Fruit fly (Drosophila melanogaster) whole organism, embryonic: ENCODE results near the gene CG43055.
A peak's percentile ranks its signal among the peaks of the same experiment; 100 is the strongest.

Source experiments
- Abd-B ChIP-seq: fragments of 200-800 bp; sonication (Bioruptor generic); optimal IDR thresholded peaks from 2 replicates; lab custom pipeline; 2018; ENCODE audit warnings: missing biosample characterization, mild to moderate bottlenecking, missing genetic modification characterization, moderate library complexity
- Bdp1 ChIP-seq: fragments of 200-800 bp; sonication (Bioruptor generic); optimal IDR thresholded peaks from 3 replicates; lab custom pipeline; 2016; ENCODE audit warnings: missing biosample characterization, missing genetic modification characterization
- Bgb ChIP-seq: fragments of 200-800 bp; sonication (Bioruptor generic); IDR thresholded peaks from 2 replicates; pipeline ENCODE4 v1.3.6; 2022; ENCODE audit warnings: missing biosample characterization, missing genetic modification characterization; ENCODE audit not compliant: partially characterized antibody
- CG10321 ChIP-seq: fragments of 200-800 bp; sonication (Bioruptor generic); IDR thresholded peaks from 2 replicates; pipeline ENCODE4 v1.3.6; 2022; ENCODE audit warnings: missing biosample characterization, missing genetic modification characterization
- CG11093 ChIP-seq: fragments of 200-800 bp; sonication (Bioruptor generic); IDR thresholded peaks from 3 replicates; pipeline ENCODE4 v1.3.6; 2022; ENCODE audit warnings: missing biosample characterization, missing genetic modification characterization
- CG11247 ChIP-seq: fragments of 200-800 bp; sonication (Bioruptor generic); IDR thresholded peaks from 2 replicates; pipeline ENCODE4 v1.3.6; 2022; ENCODE audit warnings: missing biosample characterization, missing genetic modification characterization
- CG12236 ChIP-seq: fragments of 200-800 bp; sonication (Bioruptor generic); optimal IDR thresholded peaks from 2 replicates; lab custom pipeline; 2016; ENCODE audit warnings: missing biosample characterization, missing genetic modification characterization
- CG12299 ChIP-seq: fragments of 200-800 bp; sonication (Bioruptor generic); optimal IDR thresholded peaks from 2 replicates; lab custom pipeline; 2018; ENCODE audit warnings: missing biosample characterization, mild to moderate bottlenecking, missing genetic modification characterization
- CG12659 ChIP-seq: fragments of 200-800 bp; sonication (Bioruptor generic); optimal IDR thresholded peaks from 3 replicates; lab custom pipeline; 2017; ENCODE audit warnings: mild to moderate bottlenecking, missing biosample characterization, missing genetic modification reagents, missing genetic modification characterization
- CG14710 ChIP-seq: fragments of 200-800 bp; sonication (Bioruptor generic); optimal IDR thresholded peaks from 3 replicates; lab custom pipeline; 2019; ENCODE audit warnings: missing biosample characterization, mild to moderate bottlenecking, missing genetic modification characterization, moderate library complexity
- CG1602 ChIP-seq: fragments of 200-800 bp; sonication (Bioruptor generic); optimal IDR thresholded peaks from 3 replicates; lab custom pipeline; 2016; ENCODE audit warnings: missing biosample characterization, missing genetic modification characterization
- CG16779 ChIP-seq: fragments of 200-800 bp; sonication (Bioruptor generic); IDR thresholded peaks from 2 replicates; pipeline ENCODE4 v1.3.6; 2022; ENCODE audit warnings: missing biosample characterization, missing genetic modification characterization
- CG17802 ChIP-seq: fragments of 200-800 bp; sonication (Bioruptor generic); optimal IDR thresholded peaks from 2 replicates; lab custom pipeline; 2018; ENCODE audit warnings: missing biosample characterization, mild to moderate bottlenecking, missing genetic modification characterization, moderate library complexity
- CG34376 ChIP-seq: fragments of 200-800 bp; sonication (Bioruptor generic); optimal IDR thresholded peaks from 2 replicates; lab custom pipeline; 2018; ENCODE audit warnings: missing biosample characterization, mild to moderate bottlenecking, missing genetic modification characterization
- CG6254 ChIP-seq: fragments of 200-800 bp; sonication (Bioruptor generic); optimal IDR thresholded peaks from 3 replicates; lab custom pipeline; 2017; ENCODE audit warnings: mild to moderate bottlenecking, missing biosample characterization, missing genetic modification reagents, missing genetic modification characterization
- CG6689 ChIP-seq: fragments of 200-800 bp; sonication (Bioruptor generic); IDR thresholded peaks from 2 replicates; pipeline ENCODE4 v1.3.6; 2022; ENCODE audit warnings: missing biosample characterization, missing genetic modification characterization
- CG6813 ChIP-seq: fragments of 200-800 bp; sonication (Bioruptor generic); optimal IDR thresholded peaks from 2 replicates; lab custom pipeline; 2017; ENCODE audit warnings: missing biosample characterization, missing genetic modification characterization, mild to moderate bottlenecking, moderate library complexity, missing genetic modification reagents
- CG7357 ChIP-seq: fragments of 200-800 bp; sonication (Bioruptor generic); IDR thresholded peaks from 3 replicates; pipeline ENCODE4 v1.3.6; 2022; ENCODE audit warnings: missing biosample characterization, missing genetic modification characterization
- CG7372 ChIP-seq: fragments of 200-800 bp; sonication (Bioruptor generic); IDR thresholded peaks from 2 replicates; pipeline ENCODE4 v1.3.6; 2022; ENCODE audit warnings: missing biosample characterization, missing genetic modification characterization
- CG7556 ChIP-seq: fragments of 200-800 bp; sonication (Bioruptor generic); optimal IDR thresholded peaks from 2 replicates; lab custom pipeline; 2017; ENCODE audit warnings: missing biosample characterization, mild to moderate bottlenecking, missing genetic modification characterization
- D19B ChIP-seq: fragments of 200-800 bp; sonication (Bioruptor generic); optimal IDR thresholded peaks from 2 replicates; lab custom pipeline; 2017; ENCODE audit warnings: missing biosample characterization, mild to moderate bottlenecking, missing genetic modification characterization
- ERR ChIP-seq: fragments of 200-800 bp; sonication (Bioruptor generic); optimal IDR thresholded peaks from 2 replicates; lab custom pipeline; 2016; ENCODE audit warnings: missing biosample characterization, missing genetic modification characterization
- HHEX ChIP-seq: fragments of 200-800 bp; sonication (Bioruptor generic); optimal IDR thresholded peaks from 3 replicates; lab custom pipeline; 2017; ENCODE audit warnings: missing biosample characterization, mild to moderate bottlenecking, missing genetic modification characterization, missing genetic modification reagents
- HLHmδ ChIP-seq: fragments of 200-800 bp; sonication (Bioruptor generic); optimal IDR thresholded peaks from 2 replicates; lab custom pipeline; 2018; ENCODE audit warnings: missing biosample characterization, mild to moderate bottlenecking, missing genetic modification characterization, moderate library complexity
- Hr3 ChIP-seq: fragments of 200-800 bp; sonication (Bioruptor generic); optimal IDR thresholded peaks from 3 replicates; lab custom pipeline; 2016; ENCODE audit warnings: missing biosample characterization, missing genetic modification characterization
- Nf-YC ChIP-seq: fragments of 200-800 bp; optimal IDR thresholded peaks from 3 replicates; lab custom pipeline; 2019; ENCODE audit warnings: missing biosample characterization, mild to moderate bottlenecking, missing genetic modification characterization, moderate library complexity
- Ptx1 ChIP-seq: fragments of 200-800 bp; sonication (Bioruptor generic); IDR thresholded peaks from 2 replicates; pipeline ENCODE4 v1.3.6; 2022; ENCODE audit warnings: missing biosample characterization, missing genetic modification characterization
- Ravus ChIP-seq: fragments of 200-800 bp; sonication (Bioruptor generic); IDR thresholded peaks from 2 replicates; pipeline ENCODE4 v1.3.6; 2022; ENCODE audit warnings: missing biosample characterization, missing genetic modification characterization
- Sox102F ChIP-seq: fragments of 200-800 bp; sonication (Bioruptor generic); optimal IDR thresholded peaks from 2 replicates; lab custom pipeline; 2018; ENCODE audit warnings: missing biosample characterization, mild to moderate bottlenecking, missing genetic modification characterization, moderate library complexity
- Stat92E ChIP-seq, 3 experiments: fragments of >200 bp in 2 of 3; fragments of 200-800 bp in 1 of 3; sonication (Bioruptor generic) in 1 of 3; optimal IDR thresholded peaks; 2 replicates each; lab custom pipeline; 2017 to 2019; ENCODE audit warnings: missing biosample characterization in 3 of 3, missing genetic modification characterization in 3 of 3, mild to moderate bottlenecking in 1 of 3, moderate library complexity in 1 of 3
- Tbp ChIP-seq: fragments of >200 bp; optimal IDR thresholded peaks from 2 replicates; lab custom pipeline; 2018; ENCODE audit warnings: missing biosample characterization, missing genetic modification characterization
- Xrp1 ChIP-seq: fragments of 200-800 bp; sonication (Bioruptor generic); IDR thresholded peaks from 2 replicates; pipeline ENCODE4 v1.3.6; 2022; ENCODE audit warnings: missing biosample characterization, missing genetic modification characterization
- amos ChIP-seq: fragments of 200-800 bp; sonication (Bioruptor generic); IDR thresholded peaks from 2 replicates; pipeline ENCODE4 v1.3.6; 2022; ENCODE audit warnings: missing biosample characterization, missing genetic modification characterization; ENCODE audit not compliant: partially characterized antibody
- bab2 ChIP-seq: fragments of 200-800 bp; sonication (Bioruptor generic); optimal IDR thresholded peaks from 2 replicates; lab custom pipeline; 2016; ENCODE audit warnings: missing biosample characterization, missing genetic modification characterization
- ci ChIP-seq: fragments of 200-800 bp; sonication (Bioruptor generic); IDR thresholded peaks from 3 replicates; pipeline ENCODE4 v1.3.6; 2022; ENCODE audit warnings: missing biosample characterization, missing genetic modification characterization
- corto ChIP-seq: fragments of 200-800 bp; sonication (Bioruptor generic); optimal IDR thresholded peaks from 2 replicates; lab custom pipeline; 2016; ENCODE audit warnings: missing biosample characterization, mild to moderate bottlenecking, missing genetic modification characterization, moderate library complexity
- emc ChIP-seq: fragments of 200-800 bp; sonication (Bioruptor generic); optimal IDR thresholded peaks from 2 replicates; lab custom pipeline; 2016; ENCODE audit warnings: missing biosample characterization, missing genetic modification characterization
- ewg ChIP-seq: fragments of 200-800 bp; sonication (Bioruptor generic); optimal IDR thresholded peaks from 3 replicates; lab custom pipeline; 2017; ENCODE audit warnings: mild to moderate bottlenecking, missing biosample characterization, missing genetic modification reagents, missing genetic modification characterization
- her ChIP-seq: fragments of 200-800 bp; sonication (Bioruptor generic); optimal IDR thresholded peaks from 2 replicates; lab custom pipeline; 2016; ENCODE audit warnings: missing biosample characterization, missing genetic modification characterization
- ind ChIP-seq: fragments of 200-800 bp; sonication (Bioruptor generic); optimal IDR thresholded peaks from 3 replicates; lab custom pipeline; 2016; ENCODE audit warnings: missing biosample characterization, missing genetic modification characterization
- jing ChIP-seq: fragments of 200-800 bp; sonication (Bioruptor generic); optimal IDR thresholded peaks from 2 replicates; lab custom pipeline; 2018; ENCODE audit warnings: missing biosample characterization, mild to moderate bottlenecking, missing genetic modification characterization
- ken ChIP-seq: fragments of 200-800 bp; sonication (Bioruptor generic); IDR thresholded peaks from 3 replicates; pipeline ENCODE4 v1.3.6; 2022; ENCODE audit warnings: missing biosample characterization, missing genetic modification characterization
- lab ChIP-seq: fragments of 200-800 bp; sonication (Bioruptor generic); optimal IDR thresholded peaks from 3 replicates; lab custom pipeline; 2017; ENCODE audit warnings: missing biosample characterization, missing genetic modification characterization, mild to moderate bottlenecking, moderate library complexity, missing genetic modification reagents
- mirr ChIP-seq: fragments of 200-800 bp; sonication (Bioruptor generic); optimal IDR thresholded peaks from 3 replicates; lab custom pipeline; 2018; ENCODE audit warnings: missing biosample characterization, mild to moderate bottlenecking, missing genetic modification characterization
- nerfin-1 ChIP-seq: fragments of 200-800 bp; sonication (Bioruptor generic); optimal IDR thresholded peaks from 3 replicates; lab custom pipeline; 2019; ENCODE audit warnings: missing biosample characterization, mild to moderate bottlenecking, missing genetic modification characterization, moderate library complexity
- phol ChIP-seq: fragments of 200-800 bp; sonication (Bioruptor generic); optimal IDR thresholded peaks from 3 replicates; lab custom pipeline; 2018; ENCODE audit warnings: missing biosample characterization, mild to moderate bottlenecking, missing genetic modification characterization, moderate library complexity
- sr ChIP-seq: fragments of 200-800 bp; sonication (Bioruptor generic); IDR thresholded peaks from 3 replicates; pipeline ENCODE4 v1.3.6; 2022; ENCODE audit warnings: missing biosample characterization, missing genetic modification characterization
- stc ChIP-seq: fragments of 200-800 bp; sonication (Bioruptor generic); IDR thresholded peaks from 2 replicates; pipeline ENCODE4 v1.3.6; 2022; ENCODE audit warnings: missing biosample characterization, missing genetic modification characterization
- tup ChIP-seq: fragments of 200-800 bp; sonication (Bioruptor generic); optimal IDR thresholded peaks from 2 replicates; lab custom pipeline; 2016; ENCODE audit warnings: missing biosample characterization, mild to moderate bottlenecking, missing genetic modification characterization, moderate library complexity

Gene CG43055

DNA sequence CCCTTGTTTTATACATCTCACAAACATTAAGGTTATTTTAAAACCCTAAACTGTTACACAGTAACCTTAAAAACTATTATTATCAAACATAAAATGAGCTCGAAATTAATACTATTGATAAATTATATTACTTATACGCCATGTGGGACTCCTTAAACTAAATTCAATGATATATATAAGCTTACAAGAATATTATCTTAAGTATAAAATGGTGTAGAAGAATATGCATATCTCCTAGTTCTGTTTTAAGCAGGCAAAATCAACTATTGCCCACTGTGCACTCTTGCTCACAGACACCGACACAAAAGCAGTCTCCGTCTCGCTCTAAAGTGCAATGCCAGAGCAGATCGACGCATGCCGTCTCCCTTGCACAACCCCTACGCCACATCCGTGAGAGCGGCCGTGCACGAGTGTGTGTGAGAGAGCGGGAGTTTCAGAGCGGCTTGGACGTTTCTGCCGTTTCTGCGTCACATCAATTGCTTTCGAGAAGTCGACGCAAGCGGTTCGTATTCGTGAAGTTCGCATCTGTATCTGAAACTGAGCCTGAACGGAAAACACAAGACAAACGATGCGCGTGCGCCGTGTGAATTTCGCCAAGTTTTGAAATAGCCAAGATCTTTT is 39.3 kb upstream of the CG43055 start (continued):
- TF ChIP-seq Bgb (GFP tag; lab: Robert Waterston, UW) = peak; percentile 60; the same call in 1 of the 2 replicates
- TF ChIP-seq CG12236 (GFP tag; lab: Kevin White, UChicago) = no peak
- no peak for TF ChIP-seq CG16779 (GFP tag; lab: Robert Waterston, UW)
- TF ChIP-seq CG6254 (GFP tag; lab: Kevin White, UChicago) = peak; percentile 14
- TF ChIP-seq Sox102F = peak; percentile 53
- no peak for TF ChIP-seq ken
- no peak for TF ChIP-seq jing (GFP tag; lab: Kevin White, UChicago)
- no peak for TF ChIP-seq corto (GFP tag; lab: Kevin White, UChicago)
- no peak for TF ChIP-seq CG12299 (tag; lab: Kevin White, UChicago)
- 0 out of 3 replicates have a peak, but pooled peaks have one; percentile 15 for TF ChIP-seq CG11093
- TF ChIP-seq her (GFP tag; lab: Kevin White, UChicago) = no peak
- TF ChIP-seq Abd-B (GFP tag; lab: Kevin White, UChicago) = no peak
- no peak for TF ChIP-seq CG17802 (tag; lab: Kevin White, UChicago)
- peak; percentile 40 for TF ChIP-seq CG12659 (GFP tag; lab: Kevin White, UChicago)
- no peak for TF ChIP-seq Bdp1 (GFP tag; lab: Kevin White, UChicago)
- peak in 1 of 3 experiments; percentile 71 for TF ChIP-seq Stat92E (GFP tag; optimal IDR thresholded peaks at IDR 0.05; lab: Kevin White, UChicago)
- TF ChIP-seq Tbp (GFP tag; lab: Kevin White, UChicago) = no peak
- TF ChIP-seq ewg (GFP tag; lab: Kevin White, UChicago) = peak; percentile 26
- no peak for TF ChIP-seq Ravus (GFP tag; lab: Robert Waterston, UW)
- TF ChIP-seq CG1602 (GFP tag; lab: Kevin White, UChicago) = peak; percentile 53
- TF ChIP-seq CG14710 (tag; lab: Kevin White, UChicago) = peak; percentile 84
- no peak for TF ChIP-seq CG34376 (GFP tag; lab: Kevin White, UChicago)
- no peak for TF ChIP-seq emc (GFP tag; lab: Kevin White, UChicago)
- peak; percentile 71 for TF ChIP-seq Nf-YC (tag; lab: Kevin White, UChicago)
- peak; percentile 50 for TF ChIP-seq Hr3 (GFP tag; lab: Kevin White, UChicago)
- TF ChIP-seq ERR (GFP tag; lab: Kevin White, UChicago) = no peak
- TF ChIP-seq CG7556 (GFP tag; lab: Kevin White, UChicago) = peak; percentile 75
- TF ChIP-seq CG6689 (GFP tag; lab: Robert Waterston, UW) = peak; percentile 56
- TF ChIP-seq lab (GFP tag; lab: Kevin White, UChicago) = peak; percentile 52
- TF ChIP-seq tup (GFP tag; lab: Kevin White, UChicago) = no peak
- TF ChIP-seq ind = peak; percentile 44
- no peak for TF ChIP-seq D19B (GFP tag; lab: Kevin White, UChicago)
- TF ChIP-seq amos (GFP tag; lab: Robert Waterston, UW) = peak; percentile 34
- 0 out of 3 replicates have a peak, but pooled peaks have one; percentile 15 for TF ChIP-seq CG7357
- peak; percentile 38 for TF ChIP-seq CG6813
- peak; percentile 56 for TF ChIP-seq Ptx1 (GFP tag; lab: Robert Waterston, UW)
- TF ChIP-seq HLHmδ (GFP tag; lab: Kevin White, UChicago) = peak; percentile 90
- TF ChIP-seq ci = peak; percentile 68
- TF ChIP-seq HHEX (GFP tag; lab: Kevin White, UChicago) = no peak
- TF ChIP-seq phol (tag; lab: Kevin White, UChicago) = peak; percentile 84
- TF ChIP-seq bab2 (GFP tag; lab: Kevin White, UChicago) = no peak
- peak; percentile 81 for TF ChIP-seq CG10321 (GFP tag; lab: Robert Waterston, UW)
- peak; percentile 5 for TF ChIP-seq mirr (GFP tag; lab: Kevin White, UChicago)
- peak; percentile 67 for TF ChIP-seq nerfin-1 (tag; lab: Kevin White, UChicago)
- no peak for TF ChIP-seq CG11247 (GFP tag; lab: Robert Waterston, UW)
- TF ChIP-seq sr (GFP tag; lab: Robert Waterston, UW) = peak; percentile 60; the same call in 2 of the 3 replicates
- peak; percentile 64 for TF ChIP-seq Xrp1 (GFP tag; lab: Robert Waterston, UW)
- TF ChIP-seq CG7372 (GFP tag; lab: Robert Waterston, UW) = no peak
- TF ChIP-seq stc = peak; percentile 52; the same call in 1 of the 2 replicates
